Fruit fly (Drosophila melanogaster): ENCODE measurements around the gene CIA30.

DNA sequence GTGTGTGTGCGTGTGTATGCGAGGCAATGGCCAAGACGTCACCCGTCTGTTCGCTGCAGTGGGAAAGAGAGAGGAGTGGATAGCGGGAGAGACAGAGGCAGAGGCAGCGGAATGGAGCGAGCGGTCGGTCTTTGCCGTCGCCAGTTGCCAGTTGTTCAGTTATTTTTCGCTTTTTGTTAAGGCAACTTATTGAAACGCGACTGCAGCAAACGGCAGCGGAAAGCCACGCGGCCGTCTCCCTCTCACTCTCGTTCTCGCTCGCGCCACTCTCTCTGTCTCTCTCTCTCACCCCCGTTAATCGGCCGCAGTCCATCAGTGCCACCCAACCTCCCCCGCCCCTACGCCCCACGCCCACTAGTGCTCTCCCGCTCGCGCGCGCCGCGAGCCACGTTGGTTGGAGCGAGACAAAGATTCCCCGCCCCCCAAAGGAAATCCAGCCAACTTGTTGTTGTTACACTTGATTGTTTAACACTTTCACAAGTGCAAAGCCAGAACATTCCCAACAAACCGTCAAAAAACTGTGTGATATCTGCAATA, 36.1 kb downstream of the CIA30 start:
- peak; percentile 82 for TF ChIP-seq CG8478 (optimal IDR thresholded peaks at IDR 0.05)
- no peak for TF ChIP-seq usp (GFP tag; optimal IDR thresholded peaks at IDR 0.05)
- peak; percentile 88 for TF ChIP-seq Dll (optimal IDR thresholded peaks at IDR 0.05)
- no peak for TF ChIP-seq psq (optimal IDR thresholded peaks at IDR 0.05)
- TF ChIP-seq pan (optimal IDR thresholded peaks at IDR 0.05) = no peak

All from whole organism.